Fruit fly (Drosophila melanogaster) whole organism, embryonic: ENCODE measurements around the gene loj.

ENCODE experiments used
- Blimp-1 ChIP-seq: fragments of 200-800 bp; sonication (Bioruptor generic); optimal IDR thresholded peaks from 3 replicates; lab custom pipeline; 2018; ENCODE audit warnings: missing biosample characterization, missing genetic modification characterization, mild to moderate bottlenecking, moderate library complexity, missing genetic modification reagents
- CG10979 ChIP-seq: fragments of 200-800 bp; sonication (Bioruptor generic); optimal IDR thresholded peaks from 2 replicates; lab custom pipeline; 2018; ENCODE audit warnings: missing biosample characterization, mild to moderate bottlenecking, missing genetic modification characterization, moderate library complexity
- CG11504 ChIP-seq: fragments of 200-800 bp; sonication (Bioruptor generic); optimal IDR thresholded peaks from 3 replicates; lab custom pipeline; 2019; ENCODE audit warnings: missing biosample characterization, mild to moderate bottlenecking, missing genetic modification characterization, moderate library complexity
- CG13424 ChIP-seq: fragments of 200-800 bp; sonication (Bioruptor generic); optimal IDR thresholded peaks from 2 replicates; lab custom pipeline; 2019; ENCODE audit warnings: missing biosample characterization, mild to moderate bottlenecking, missing genetic modification characterization, moderate library complexity
- CG14441 ChIP-seq: fragments of 200-800 bp; sonication (Bioruptor generic); IDR thresholded peaks from 2 replicates; pipeline ENCODE4 v1.3.6; 2022; ENCODE audit warnings: missing biosample characterization, missing genetic modification characterization
- CG15269 ChIP-seq: fragments of 200-800 bp; sonication (Bioruptor generic); optimal IDR thresholded peaks from 2 replicates; lab custom pipeline; 2018; ENCODE audit warnings: missing biosample characterization, mild to moderate bottlenecking, missing genetic modification characterization, moderate library complexity
- CG17328 ChIP-seq: fragments of 200-800 bp; sonication (Bioruptor generic); IDR thresholded peaks from 2 replicates; pipeline ENCODE4 v1.3.6; 2022; ENCODE audit warnings: missing biosample characterization, missing genetic modification characterization
- CG17361 ChIP-seq: fragments of 200-800 bp; sonication (Bioruptor generic); IDR thresholded peaks from 3 replicates; pipeline ENCODE4 v1.3.6; 2022; ENCODE audit warnings: missing biosample characterization, missing genetic modification characterization
- CG2199 ChIP-seq: fragments of 200-800 bp; sonication (Bioruptor generic); IDR thresholded peaks from 3 replicates; pipeline ENCODE4 v1.3.6; 2022; ENCODE audit warnings: missing biosample characterization, missing genetic modification characterization
- CG2678 ChIP-seq: fragments of 200-800 bp; sonication (Bioruptor generic); optimal IDR thresholded peaks from 3 replicates; lab custom pipeline; 2019; ENCODE audit warnings: missing biosample characterization, mild to moderate bottlenecking, missing genetic modification characterization, moderate library complexity
- CG2712 ChIP-seq: fragments of 200-800 bp; optimal IDR thresholded peaks from 3 replicates; lab custom pipeline; 2019; ENCODE audit warnings: missing biosample characterization, mild to moderate bottlenecking, missing genetic modification characterization, moderate library complexity
- CG32532 ChIP-seq: fragments of 200-800 bp; sonication (Bioruptor generic); IDR thresholded peaks from 2 replicates; pipeline ENCODE4 v1.3.6; 2022; ENCODE audit warnings: missing biosample characterization, missing genetic modification characterization
- CG43689 ChIP-seq: fragments of 200-800 bp; sonication (Bioruptor generic); IDR thresholded peaks from 2 replicates; pipeline ENCODE4 v1.3.6; 2022; ENCODE audit warnings: missing biosample characterization, missing genetic modification characterization
- CG4424 ChIP-seq: fragments of 200-800 bp; sonication (Bioruptor generic); optimal IDR thresholded peaks from 3 replicates; lab custom pipeline; 2016; ENCODE audit warnings: missing biosample characterization, missing genetic modification characterization
- CG7745 ChIP-seq: fragments of 200-800 bp; sonication (Bioruptor generic); optimal IDR thresholded peaks from 2 replicates; lab custom pipeline; 2018; ENCODE audit warnings: missing biosample characterization, mild to moderate bottlenecking, missing genetic modification characterization, moderate library complexity
- D19A ChIP-seq: fragments of 200-800 bp; optimal IDR thresholded peaks from 3 replicates; lab custom pipeline; 2019; ENCODE audit warnings: missing biosample characterization, mild to moderate bottlenecking, missing genetic modification characterization, moderate library complexity
- Drgx ChIP-seq: fragments of 200-800 bp; sonication (Bioruptor generic); IDR thresholded peaks from 2 replicates; pipeline ENCODE4 v1.3.6; 2022; ENCODE audit warnings: missing biosample characterization, missing genetic modification characterization
- E2f1 ChIP-seq: fragments of 200-800 bp; sonication (Bioruptor generic); IDR thresholded peaks from 2 replicates; pipeline ENCODE4 v1.3.6; 2022; ENCODE audit warnings: missing biosample characterization, missing genetic modification characterization
- Fer2 ChIP-seq: fragments of 200-800 bp; sonication (Bioruptor generic); optimal IDR thresholded peaks from 2 replicates; lab custom pipeline; 2018; ENCODE audit warnings: missing biosample characterization, mild to moderate bottlenecking, missing genetic modification characterization, moderate library complexity
- Hey ChIP-seq: fragments of 200-800 bp; sonication (Bioruptor generic); optimal IDR thresholded peaks from 3 replicates; lab custom pipeline; 2018; ENCODE audit warnings: missing biosample characterization, mild to moderate bottlenecking, missing genetic modification characterization
- HmgZ ChIP-seq: fragments of 200-800 bp; sonication (Bioruptor generic); optimal IDR thresholded peaks from 2 replicates; lab custom pipeline; 2018; ENCODE audit warnings: missing biosample characterization, mild to moderate bottlenecking, missing genetic modification characterization
- Hmr ChIP-seq: fragments of 200-800 bp; sonication (Bioruptor generic); optimal IDR thresholded peaks from 3 replicates; lab custom pipeline; 2017; ENCODE audit warnings: mild to moderate bottlenecking, missing biosample characterization, missing genetic modification reagents, missing genetic modification characterization
- Lhr ChIP-seq: fragments of 200-800 bp; sonication (Bioruptor generic); optimal IDR thresholded peaks from 3 replicates; lab custom pipeline; 2017; ENCODE audit warnings: mild to moderate bottlenecking, missing biosample characterization, missing genetic modification reagents, missing genetic modification characterization
- Meics ChIP-seq: fragments of 200-800 bp; sonication (Bioruptor generic); optimal IDR thresholded peaks from 2 replicates; lab custom pipeline; 2017; ENCODE audit warnings: missing biosample characterization, mild to moderate bottlenecking, missing genetic modification characterization
- Myb ChIP-seq: fragments of 200-800 bp; sonication (Bioruptor generic); optimal IDR thresholded peaks from 2 replicates; lab custom pipeline; 2016; ENCODE audit warnings: missing biosample characterization, missing genetic modification characterization
- Oli ChIP-seq: fragments of 200-800 bp; sonication (Bioruptor generic); optimal IDR thresholded peaks from 2 replicates; lab custom pipeline; 2018; ENCODE audit warnings: missing biosample characterization, mild to moderate bottlenecking, missing genetic modification characterization, moderate library complexity
- Opbp ChIP-seq: fragments of 200-800 bp; sonication (Bioruptor generic); IDR thresholded peaks from 3 replicates; pipeline ENCODE4 v1.3.6; 2022; ENCODE audit warnings: missing biosample characterization, missing genetic modification characterization; ENCODE audit not compliant: partially characterized antibody
- Ptx1 ChIP-seq: fragments of 200-800 bp; sonication (Bioruptor generic); IDR thresholded peaks from 2 replicates; pipeline ENCODE4 v1.3.6; 2022; ENCODE audit warnings: missing biosample characterization, missing genetic modification characterization
- Sox102F ChIP-seq: fragments of 200-800 bp; sonication (Bioruptor generic); optimal IDR thresholded peaks from 2 replicates; lab custom pipeline; 2018; ENCODE audit warnings: missing biosample characterization, mild to moderate bottlenecking, missing genetic modification characterization, moderate library complexity
- ac ChIP-seq: fragments of 200-800 bp; sonication (Bioruptor generic); optimal IDR thresholded peaks from 3 replicates; lab custom pipeline; 2017; ENCODE audit warnings: missing biosample characterization, mild to moderate bottlenecking, missing genetic modification characterization
- dmrt99B ChIP-seq: fragments of 200-800 bp; sonication (Bioruptor generic); optimal IDR thresholded peaks from 2 replicates; lab custom pipeline; 2018; ENCODE audit warnings: missing biosample characterization, mild to moderate bottlenecking, missing genetic modification characterization, moderate library complexity
- ewg ChIP-seq: fragments of 200-800 bp; sonication (Bioruptor generic); optimal IDR thresholded peaks from 3 replicates; lab custom pipeline; 2017; ENCODE audit warnings: mild to moderate bottlenecking, missing biosample characterization, missing genetic modification reagents, missing genetic modification characterization
- fd96Cb ChIP-seq: fragments of 200-800 bp; sonication (Bioruptor generic); optimal IDR thresholded peaks from 2 replicates; lab custom pipeline; 2018; ENCODE audit warnings: missing biosample characterization, mild to moderate bottlenecking, missing genetic modification characterization, moderate library complexity
- gcm ChIP-seq: fragments of 200-800 bp; sonication (Bioruptor generic); optimal IDR thresholded peaks from 2 replicates; lab custom pipeline; 2019; ENCODE audit warnings: missing biosample characterization, mild to moderate bottlenecking, missing genetic modification characterization, moderate library complexity
- gem ChIP-seq: fragments of 200-800 bp; sonication (Bioruptor generic); optimal IDR thresholded peaks from 2 replicates; lab custom pipeline; 2019; ENCODE audit warnings: missing biosample characterization, mild to moderate bottlenecking, missing genetic modification characterization, moderate library complexity
- hbn ChIP-seq: fragments of 200-800 bp; sonication (Bioruptor generic); IDR thresholded peaks from 2 replicates; pipeline ENCODE4 v1.3.6; 2022; ENCODE audit warnings: missing biosample characterization, missing genetic modification characterization; ENCODE audit not compliant: partially characterized antibody
- ind ChIP-seq: fragments of 200-800 bp; sonication (Bioruptor generic); optimal IDR thresholded peaks from 3 replicates; lab custom pipeline; 2016; ENCODE audit warnings: missing biosample characterization, missing genetic modification characterization
- luna ChIP-seq: fragments of 200-800 bp; sonication (Bioruptor generic); optimal IDR thresholded peaks from 2 replicates; lab custom pipeline; 2016; ENCODE audit warnings: missing biosample characterization, missing genetic modification characterization
- row ChIP-seq: fragments of 200-800 bp; sonication (Bioruptor generic); IDR thresholded peaks from 3 replicates; pipeline ENCODE4 v1.3.6; 2022; ENCODE audit warnings: missing biosample characterization, missing genetic modification characterization
- sc ChIP-seq, 3 experiments: fragments of >200 bp in 2 of 3; fragments of 200-800 bp in 1 of 3; sonication (Bioruptor generic) in 1 of 3; optimal IDR thresholded peaks; 2 replicates in 2 of 3; 3 replicates in 1 of 3; lab custom pipeline; 2017; ENCODE audit warnings: mild to moderate bottlenecking in 1 of 3, missing biosample characterization in 1 of 3, missing genetic modification characterization in 1 of 3, missing genetic modification reagents in 1 of 3
- sens ChIP-seq: fragments of 200-800 bp; sonication (Bioruptor generic); peaks from one replicate; lab custom pipeline; 2016; ENCODE audit warnings: missing biosample characterization, missing genetic modification characterization
- slbo ChIP-seq: fragments of 200-800 bp; sonication (Bioruptor generic); IDR thresholded peaks from 2 replicates; pipeline ENCODE4 v1.3.6; 2022; ENCODE audit warnings: missing biosample characterization, missing genetic modification characterization
- ssp ChIP-seq: fragments of 200-800 bp; sonication (Bioruptor generic); IDR thresholded peaks from 2 replicates; pipeline ENCODE4 v1.3.6; 2022; ENCODE audit warnings: missing biosample characterization, missing genetic modification characterization
- stc ChIP-seq: fragments of 200-800 bp; sonication (Bioruptor generic); IDR thresholded peaks from 2 replicates; pipeline ENCODE4 v1.3.6; 2022; ENCODE audit warnings: missing biosample characterization, missing genetic modification characterization
- trem ChIP-seq: fragments of 200-800 bp; optimal IDR thresholded peaks from 3 replicates; lab custom pipeline; 2019; ENCODE audit warnings: missing biosample characterization, mild to moderate bottlenecking, missing genetic modification characterization, moderate library complexity
- unpg ChIP-seq: fragments of 200-800 bp; sonication (Bioruptor generic); optimal IDR thresholded peaks from 3 replicates; lab custom pipeline; 2018; ENCODE audit warnings: missing biosample characterization, mild to moderate bottlenecking, missing genetic modification characterization, moderate library complexity
- yki ChIP-seq: fragments of >200 bp; optimal IDR thresholded peaks from 3 replicates; lab custom pipeline; 2018

Gene loj

dm6 chr3L:6082561-6082960 is 12.2 kb upstream of the loj start, which contains the start of gene CG13293 (continued):
- TF ChIP-seq ind (GFP tag; lab: Kevin White, UChicago) (no peak), CG14441 (GFP tag; lab: Robert Waterston, UW) (no peak), Fer2 (tag; lab: Kevin White, UChicago) (no peak), hbn (GFP tag; lab: Robert Waterston, UW) (no peak), Opbp (GFP tag; lab: Robert Waterston, UW) (no peak), CG7745 (tag; lab: Kevin White, UChicago) (no peak), ssp (GFP tag; lab: Robert Waterston, UW) (0 out of 2 replicates have a peak, but pooled peaks have one; percentile 9), luna (GFP tag; lab: Kevin White, UChicago) (no peak), CG4424 (GFP tag; lab: Kevin White, UChicago) (no peak), ac (GFP tag; lab: Kevin White, UChicago) (no peak), CG15269 (tag; lab: Kevin White, UChicago) (no peak), sc (optimal IDR thresholded peaks at IDR 0.05; lab: Kevin White, UChicago) (no peak), sc (GFP tag; optimal IDR thresholded peaks at IDR 0.05; lab: Kevin White, UChicago) (no peak), Hey (tag; lab: Kevin White, UChicago) (no peak), Myb (GFP tag; lab: Kevin White, UChicago) (peak; percentile 61), yki (lab: Kevin White, UChicago) (no peak), dmrt99B (tag; lab: Kevin White, UChicago) (no peak), slbo (GFP tag; lab: Robert Waterston, UW) (no peak), trem (tag; lab: Kevin White, UChicago) (peak; percentile 1), CG32532 (no peak), D19A (tag; lab: Kevin White, UChicago) (no peak), HmgZ (tag; lab: Kevin White, UChicago) (no peak), E2f1 (GFP tag; lab: Robert Waterston, UW) (no peak)

- TF ChIP-seq slbo (GFP tag; lab: Robert Waterston, UW) (0 out of 2 replicates have a peak, but pooled peaks have one; percentile 1), ewg (GFP tag; lab: Kevin White, UChicago) (no peak), Drgx (peak; percentile 54; the same call in 1 of the 2 replicates), Ptx1 (GFP tag; lab: Robert Waterston, UW) (0 out of 2 replicates have a peak, but pooled peaks have one; percentile 12), stc (GFP tag; lab: Robert Waterston, UW) (no peak), gem (peak; percentile 45), CG11504 (tag; lab: Kevin White, UChicago) (peak; percentile 27)
Measured at dm6 chr3L:6084446-6084845, 10.3 kb upstream of the loj start.

- TF ChIP-seq CG2712 (tag; lab: Kevin White, UChicago) = peak; percentile 58
- TF ChIP-seq sens = peak; percentile 5
- TF ChIP-seq Blimp-1 (GFP tag; lab: Kevin White, UChicago) = peak; percentile 42
- no peak for TF ChIP-seq Lhr
- TF ChIP-seq CG10979 = peak; percentile 51
- TF ChIP-seq CG17361 (GFP tag; lab: Robert Waterston, UW) = peak; percentile 23; the same call in 1 of the 3 replicates
- TF ChIP-seq CG2678 = peak; percentile 63
- TF ChIP-seq CG2199 (GFP tag; lab: Robert Waterston, UW) = no peak
- TF ChIP-seq fd96Cb (tag; lab: Kevin White, UChicago) = peak; percentile 22
- TF ChIP-seq CG15269 (tag; lab: Kevin White, UChicago) = peak; percentile 39
- peak; percentile 12 for TF ChIP-seq Oli (tag; lab: Kevin White, UChicago)
- no peak for TF ChIP-seq CG43689 (GFP tag; lab: Robert Waterston, UW)
- peak; percentile 51 for TF ChIP-seq CG13424
- peak; percentile 22 for TF ChIP-seq gcm (GFP tag; lab: Kevin White, UChicago)
- peak; percentile 47 for TF ChIP-seq Meics (GFP tag; lab: Kevin White, UChicago)
- peak; percentile 36 for TF ChIP-seq Hmr (GFP tag; lab: Kevin White, UChicago)
- no peak for TF ChIP-seq Opbp (GFP tag; lab: Robert Waterston, UW)
- peak; percentile 25; the same call in 1 of the 3 replicates for TF ChIP-seq row
- TF ChIP-seq CG11504 (tag; lab: Kevin White, UChicago) = peak; percentile 60
- peak; percentile 33 for TF ChIP-seq unpg (GFP tag; lab: Kevin White, UChicago)
- no peak for TF ChIP-seq CG17328 (GFP tag; lab: Robert Waterston, UW)
- peak; percentile 24 for TF ChIP-seq Sox102F
Measured at dm6 chr3L:6085157-6085556, 9.6 kb upstream of the loj start.
